Worm (Caenorhabditis elegans) whole organism, early embryonic: Measurements from ENCODE around the gene rpt-2.

Source experiments
- B0310.2 ChIP-seq: sonication (generic microtip); optimal IDR thresholded peaks from 2 replicates; lab custom pipeline; 2016; ENCODE audit warnings: mild to moderate bottlenecking, missing genetic modification characterization, missing compliant biosample characterization
- aly-1 ChIP-seq: sonication (generic microtip); optimal IDR thresholded peaks from 2 replicates; lab custom pipeline; 2016; ENCODE audit warnings: missing genetic modification characterization, missing compliant biosample characterization
- ama-1 ChIP-seq: fragments of 150-350 bp; optimal IDR thresholded peaks from 2 replicates; lab custom pipeline; 2014
- ceh-13 ChIP-seq: fragments of 200-800 bp; sonication (Bioruptor generic); optimal IDR thresholded peaks from 2 replicates; lab custom pipeline; 2018; ENCODE audit warnings: mild to moderate bottlenecking, missing genetic modification characterization, missing compliant biosample characterization
- ceh-36 ChIP-seq: sonication (generic microtip); optimal IDR thresholded peaks from 2 replicates; lab custom pipeline; 2016; ENCODE audit warnings: missing genetic modification characterization, inconsistent platforms, missing compliant biosample characterization
- ets-7 ChIP-seq: sonication (generic microtip); optimal IDR thresholded peaks from 2 replicates; lab custom pipeline; 2016; ENCODE audit warnings: missing genotype, missing genetic modification characterization, missing compliant biosample characterization
- flt-1 ChIP-seq: fragments of 200-800 bp; sonication (Bioruptor generic); IDR thresholded peaks from 2 replicates; pipeline ENCODE4 v1.3.6; 2022; ENCODE audit warnings: missing genetic modification characterization, missing compliant biosample characterization
- hmbx-1 ChIP-seq: sonication (generic microtip); optimal IDR thresholded peaks from 2 replicates; lab custom pipeline; 2016; ENCODE audit warnings: mild to moderate bottlenecking, missing genetic modification characterization, missing compliant biosample characterization
- hmg-4 ChIP-seq: fragments of 200-800 bp; sonication (Bioruptor generic); optimal IDR thresholded peaks from 2 replicates; lab custom pipeline; 2018; ENCODE audit warnings: mild to moderate bottlenecking, missing genetic modification characterization, missing compliant biosample characterization
- hnd-1 ChIP-seq: sonication (generic microtip); optimal IDR thresholded peaks from 2 replicates; lab custom pipeline; 2016; ENCODE audit warnings: missing genetic modification characterization, missing compliant biosample characterization
- sea-1 ChIP-seq: fragments of 200-800 bp; sonication (Bioruptor generic); conservative IDR thresholded peaks from 2 replicates; pipeline ENCODE4 v1.3.6; 2022; ENCODE audit warnings: missing genetic modification characterization, missing compliant biosample characterization
- tbx-11 ChIP-seq: fragments of 200-800 bp; sonication (Bioruptor generic); IDR thresholded peaks from 2 replicates; pipeline ENCODE4 v1.3.6; 2022; ENCODE audit warnings: missing genetic modification characterization, missing compliant biosample characterization
- tbx-37 ChIP-seq: fragments of 200-800 bp; sonication (Bioruptor generic); conservative IDR thresholded peaks from 2 replicates; pipeline ENCODE4 v1.3.6; 2022; ENCODE audit warnings: missing genetic modification reagents, missing genetic modification characterization, missing compliant biosample characterization
- tra-4 ChIP-seq: sonication (generic microtip); optimal IDR thresholded peaks from 2 replicates; lab custom pipeline; 2017; ENCODE audit warnings: missing genetic modification characterization, missing compliant biosample characterization

DNA sequence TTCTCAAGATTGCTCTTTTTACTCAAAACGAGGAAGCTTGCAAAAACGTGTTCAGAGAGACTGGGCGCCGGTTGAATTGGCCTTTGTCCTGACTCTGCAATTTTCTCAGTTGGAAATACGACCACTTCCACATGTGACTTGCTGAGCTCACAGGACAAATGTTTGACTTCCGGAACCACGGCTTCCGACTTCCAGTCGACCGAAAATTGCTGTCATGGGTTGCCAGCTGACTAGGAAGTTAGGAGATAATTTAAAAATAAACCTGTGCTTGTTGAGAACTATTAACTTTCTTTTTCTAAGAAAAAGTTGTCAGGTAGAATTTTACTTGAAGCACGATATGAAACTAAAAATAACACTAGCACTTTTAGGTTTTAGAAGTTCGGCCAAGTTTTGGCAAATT is 14.1 kb upstream of the rpt-2 start:
- TF ChIP-seq flt-1 (no peak), ceh-13 (no peak), B0310.2 (tag; lab: Kevin White, UChicago) (no peak), hnd-1 (tag; lab: Kevin White, UChicago) (no peak), tra-4 (tag; lab: Kevin White, UChicago) (no peak), ama-1 (lab: Kevin White, UChicago) (no peak), tbx-37 (GFP tag; lab: Robert Waterston, UW) (no peak), ets-7 (no peak), hmbx-1 (tag; lab: Kevin White, UChicago) (no peak), ceh-36 (tag; lab: Kevin White, UChicago) (no peak), tbx-11 (GFP tag; lab: Robert Waterston, UW) (no peak), aly-1 (no peak), hmg-4 (GFP tag; lab: Kevin White, UChicago) (no peak), sea-1 (GFP tag; lab: Robert Waterston, UW) (no peak)
